Fruit fly (Drosophila melanogaster) whole organism, adult: ENCODE results near the gene eIF4E1.

Source experiments
- CG11617 ChIP-seq: fragments of 200-800 bp; sonication (Bioruptor generic); optimal IDR thresholded peaks from 2 replicates; lab custom pipeline; 2017; ENCODE audit warnings: mild to moderate bottlenecking, missing biosample characterization, missing genetic modification reagents, missing genetic modification characterization
- CG14711 ChIP-seq: fragments of 200-800 bp; sonication (Bioruptor generic); optimal IDR thresholded peaks from 2 replicates; lab custom pipeline; 2018; ENCODE audit warnings: missing biosample characterization, mild to moderate bottlenecking, missing genetic modification characterization, moderate library complexity
- Crg-1 ChIP-seq: fragments of 200-800 bp; sonication (Bioruptor generic); optimal IDR thresholded peaks from 2 replicates; lab custom pipeline; 2016; ENCODE audit warnings: missing biosample characterization, missing genetic modification characterization
- pad ChIP-seq: fragments of 200-800 bp; sonication (Bioruptor generic); optimal IDR thresholded peaks from 3 replicates; lab custom pipeline; 2017; ENCODE audit warnings: missing biosample characterization, missing genetic modification characterization, mild to moderate bottlenecking, moderate library complexity, missing genetic modification reagents
- tj ChIP-seq: fragments of 200-800 bp; sonication (Bioruptor generic); optimal IDR thresholded peaks from 3 replicates; lab custom pipeline; 2017; ENCODE audit warnings: missing biosample characterization, mild to moderate bottlenecking, missing genetic modification characterization, moderate library complexity
- toe ChIP-seq: fragments of 200-800 bp; sonication (Bioruptor generic); optimal IDR thresholded peaks from 2 replicates; lab custom pipeline; 2016; ENCODE audit warnings: missing biosample characterization, missing genetic modification characterization

DNA sequence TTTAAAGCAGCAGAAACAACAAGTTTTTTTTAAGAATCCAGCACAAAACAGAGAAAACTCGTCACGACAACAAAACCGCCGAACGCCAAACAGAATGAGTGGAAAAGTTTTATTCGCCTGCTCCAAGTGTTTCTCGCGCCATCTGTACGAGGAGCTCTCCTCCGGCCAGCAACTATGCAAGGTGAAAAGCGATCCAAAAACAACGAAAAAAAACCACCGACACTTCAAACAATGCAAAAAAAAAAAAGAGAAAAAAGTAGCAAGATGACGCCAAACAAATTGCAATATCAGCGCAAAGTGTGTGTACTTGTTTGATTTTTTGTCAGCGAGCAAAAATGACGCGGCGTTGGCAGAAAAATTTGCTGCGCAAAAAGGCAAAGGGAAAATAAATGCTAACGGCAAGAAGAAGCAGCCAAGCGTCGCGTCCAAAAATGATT, 34.8 kb downstream of the eIF4E1 start:
- TF ChIP-seq CG14711 (tag; lab: Kevin White, UChicago) = no peak
- TF ChIP-seq tj (GFP tag; lab: Kevin White, UChicago) = peak; percentile 100
- TF ChIP-seq CG11617 (GFP tag; lab: Kevin White, UChicago) = peak; percentile 60
- TF ChIP-seq Crg-1 = no peak
- TF ChIP-seq toe = no peak
- TF ChIP-seq pad (GFP tag; lab: Kevin White, UChicago) = no peak
